Fruit fly (Drosophila melanogaster) whole organism, embryonic: ENCODE results near the gene CG6340.

Experiments
- Aef1 ChIP-seq: fragments of 200-800 bp; sonication (Bioruptor generic); IDR thresholded peaks from 3 replicates; pipeline ENCODE4 v1.3.6; 2022; ENCODE audit warnings: missing biosample characterization, missing genetic modification characterization
- Atf-2 ChIP-seq: fragments of 200-800 bp; sonication (Bioruptor generic); optimal IDR thresholded peaks from 2 replicates; lab custom pipeline; 2016; ENCODE audit warnings: missing biosample characterization, missing genetic modification characterization
- BEAF-32 ChIP-seq: fragments of 200-800 bp; sonication (Bioruptor generic); optimal IDR thresholded peaks from 3 replicates; lab custom pipeline; 2017; ENCODE audit warnings: missing biosample characterization, missing genetic modification characterization, mild to moderate bottlenecking, moderate library complexity, missing genetic modification reagents
- CG10543 ChIP-seq: fragments of 200-800 bp; sonication (Bioruptor generic); optimal IDR thresholded peaks from 3 replicates; lab custom pipeline; 2017; ENCODE audit warnings: missing biosample characterization, mild to moderate bottlenecking, missing genetic modification characterization, moderate library complexity
- CG11093 ChIP-seq: fragments of 200-800 bp; sonication (Bioruptor generic); IDR thresholded peaks from 3 replicates; pipeline ENCODE4 v1.3.6; 2022; ENCODE audit warnings: missing biosample characterization, missing genetic modification characterization
- CG13296 ChIP-seq: fragments of 200-800 bp; sonication (Bioruptor generic); optimal IDR thresholded peaks from 3 replicates; lab custom pipeline; 2018; ENCODE audit warnings: missing biosample characterization, mild to moderate bottlenecking, missing genetic modification characterization
- CG13775 ChIP-seq: fragments of 200-800 bp; sonication (Bioruptor generic); optimal IDR thresholded peaks from 3 replicates; lab custom pipeline; 2017; ENCODE audit warnings: missing biosample characterization, mild to moderate bottlenecking, missing genetic modification characterization
- CG13894 ChIP-seq: fragments of 200-800 bp; sonication (Bioruptor generic); optimal IDR thresholded peaks from 3 replicates; lab custom pipeline; 2018; ENCODE audit warnings: missing biosample characterization, mild to moderate bottlenecking, missing genetic modification characterization, moderate library complexity
- CG14441 ChIP-seq: fragments of 200-800 bp; sonication (Bioruptor generic); IDR thresholded peaks from 2 replicates; pipeline ENCODE4 v1.3.6; 2022; ENCODE audit warnings: missing biosample characterization, missing genetic modification characterization
- CG14860 ChIP-seq: fragments of 200-800 bp; sonication (Bioruptor generic); IDR thresholded peaks from 3 replicates; pipeline ENCODE4 v1.3.6; 2022; ENCODE audit warnings: missing biosample characterization, missing genetic modification characterization; ENCODE audit not compliant: partially characterized antibody
- CG15514 ChIP-seq: fragments of 200-800 bp; sonication (Bioruptor generic); optimal IDR thresholded peaks from 3 replicates; lab custom pipeline; 2017; ENCODE audit warnings: missing biosample characterization, missing genetic modification characterization, mild to moderate bottlenecking, moderate library complexity, missing genetic modification reagents
- CG16815 ChIP-seq: fragments of 200-800 bp; sonication (Bioruptor generic); optimal IDR thresholded peaks from 3 replicates; lab custom pipeline; 2017; ENCODE audit warnings: missing biosample characterization, mild to moderate bottlenecking, missing genetic modification characterization
- CG18011 ChIP-seq: fragments of 200-800 bp; sonication (Bioruptor generic); optimal IDR thresholded peaks from 2 replicates; lab custom pipeline; 2017; ENCODE audit warnings: missing biosample characterization, missing genetic modification characterization, mild to moderate bottlenecking, moderate library complexity, missing genotype
- CG18476 ChIP-seq: fragments of 200-800 bp; sonication (Bioruptor generic); optimal IDR thresholded peaks from 2 replicates; lab custom pipeline; 2016; ENCODE audit warnings: missing biosample characterization, mild to moderate bottlenecking, missing genetic modification characterization
- CG2116 ChIP-seq: fragments of 200-800 bp; sonication (Bioruptor generic); optimal IDR thresholded peaks from 3 replicates; lab custom pipeline; 2018; ENCODE audit warnings: missing biosample characterization, mild to moderate bottlenecking, missing genetic modification characterization
- CG2202 ChIP-seq: fragments of 200-800 bp; sonication (Bioruptor generic); optimal IDR thresholded peaks from 2 replicates; lab custom pipeline; 2018; ENCODE audit warnings: missing biosample characterization, mild to moderate bottlenecking, missing genetic modification characterization
- CG30431 ChIP-seq: fragments of 200-800 bp; sonication (Bioruptor generic); optimal IDR thresholded peaks from 2 replicates; lab custom pipeline; 2017; ENCODE audit warnings: missing biosample characterization, missing genetic modification characterization
- CG3065 ChIP-seq: fragments of 200-800 bp; sonication (Bioruptor generic); optimal IDR thresholded peaks from 2 replicates; lab custom pipeline; 2016; ENCODE audit warnings: missing biosample characterization, missing genetic modification characterization
- CG4820 ChIP-seq: fragments of 200-800 bp; sonication (Bioruptor generic); optimal IDR thresholded peaks from 3 replicates; lab custom pipeline; 2016; ENCODE audit warnings: missing biosample characterization, missing genetic modification characterization
- CG8924 ChIP-seq: fragments of 200-800 bp; optimal IDR thresholded peaks from 3 replicates; lab custom pipeline; 2019; ENCODE audit warnings: missing biosample characterization, mild to moderate bottlenecking, missing genetic modification characterization, moderate library complexity
- Dp ChIP-seq: fragments of 200-800 bp; sonication (Bioruptor generic); optimal IDR thresholded peaks from 2 replicates; lab custom pipeline; 2018; ENCODE audit warnings: missing biosample characterization, mild to moderate bottlenecking, missing genetic modification characterization, moderate library complexity
- Dref ChIP-seq: fragments of 200-800 bp; sonication (Bioruptor generic); IDR thresholded peaks from 2 replicates; pipeline ENCODE4 v1.3.6; 2022; ENCODE audit warnings: missing biosample characterization, missing genetic modification characterization
- HHEX ChIP-seq: fragments of 200-800 bp; sonication (Bioruptor generic); optimal IDR thresholded peaks from 3 replicates; lab custom pipeline; 2017; ENCODE audit warnings: missing biosample characterization, mild to moderate bottlenecking, missing genetic modification characterization, missing genetic modification reagents
- HLH4C ChIP-seq: fragments of 200-800 bp; sonication (Bioruptor generic); IDR thresholded peaks from 3 replicates; pipeline ENCODE4 v1.3.6; 2022; ENCODE audit warnings: missing biosample characterization, missing genetic modification characterization; ENCODE audit not compliant: partially characterized antibody
- Hr3 ChIP-seq: fragments of 200-800 bp; sonication (Bioruptor generic); optimal IDR thresholded peaks from 3 replicates; lab custom pipeline; 2016; ENCODE audit warnings: missing biosample characterization, missing genetic modification characterization
- Hr39 ChIP-seq: fragments of >200 bp; optimal IDR thresholded peaks from 2 replicates; lab custom pipeline; 2017
- MBD-R2 ChIP-seq: fragments of 200-800 bp; sonication (Bioruptor generic); IDR thresholded peaks from 2 replicates; pipeline ENCODE4 v1.3.6; 2022; ENCODE audit warnings: missing biosample characterization, missing genetic modification characterization
- Med ChIP-seq: fragments of 200-800 bp; sonication (Bioruptor generic); peaks from one replicate; lab custom pipeline; 2016; ENCODE audit warnings: missing biosample characterization, missing genetic modification characterization, mild to moderate bottlenecking, inconsistent platforms, moderate library complexity
- NFAT ChIP-seq: fragments of 200-800 bp; sonication (Bioruptor generic); IDR thresholded peaks from 2 replicates; pipeline ENCODE4 v1.3.6; 2022; ENCODE audit warnings: missing biosample characterization, missing genetic modification characterization
- Neu2 ChIP-seq: fragments of 200-800 bp; sonication (Bioruptor generic); optimal IDR thresholded peaks from 3 replicates; lab custom pipeline; 2016; ENCODE audit warnings: missing biosample characterization, missing genetic modification characterization, borderline replicate concordance
- Rfx ChIP-seq: fragments of 200-800 bp; sonication (Bioruptor generic); IDR thresholded peaks from 2 replicates; pipeline ENCODE4 v1.3.6; 2022; ENCODE audit warnings: missing biosample characterization, missing genetic modification characterization
- TFAM ChIP-seq: fragments of 200-800 bp; sonication (Bioruptor generic); optimal IDR thresholded peaks from 2 replicates; lab custom pipeline; 2017; ENCODE audit warnings: missing biosample characterization, missing genetic modification characterization, inconsistent platforms
- Tbp ChIP-seq: fragments of >200 bp; optimal IDR thresholded peaks from 2 replicates; lab custom pipeline; 2018; ENCODE audit warnings: missing biosample characterization, missing genetic modification characterization
- Vsx1 ChIP-seq: fragments of 200-800 bp; sonication (Bioruptor generic); optimal IDR thresholded peaks from 2 replicates; lab custom pipeline; 2017; ENCODE audit warnings: missing biosample characterization, mild to moderate bottlenecking, missing genetic modification characterization, missing genetic modification reagents
- aop ChIP-seq: fragments of 200-800 bp; sonication (Bioruptor generic); IDR thresholded peaks from 2 replicates; pipeline ENCODE4 v1.3.6; 2022; ENCODE audit warnings: missing biosample characterization, missing genetic modification characterization
- crp ChIP-seq, 2 experiments: fragments of 200-800 bp; sonication (Bioruptor generic); optimal IDR thresholded peaks; 2 replicates in 1 of 2; 3 replicates in 1 of 2; lab custom pipeline; 2017; ENCODE audit warnings: missing biosample characterization in 2 of 2, missing genetic modification characterization in 2 of 2, mild to moderate bottlenecking in 1 of 2, moderate library complexity in 1 of 2
- dpn ChIP-seq, 2 experiments: fragments of 200-800 bp; sonication (Bioruptor generic); optimal IDR thresholded peaks; 3 replicates each; lab custom pipeline; 2016; ENCODE audit warnings: missing biosample characterization in 2 of 2, missing genetic modification characterization in 2 of 2
- insv ChIP-seq, 2 experiments: fragments of 200-800 bp; sonication (Bioruptor generic); optimal IDR thresholded peaks; 3 replicates each; lab custom pipeline; 2016 to 2018; ENCODE audit warnings: missing biosample characterization in 2 of 2, missing genetic modification characterization in 2 of 2
- kay ChIP-seq: fragments of 200-800 bp; sonication (Bioruptor generic); optimal IDR thresholded peaks from 2 replicates; lab custom pipeline; 2016; ENCODE audit warnings: missing biosample characterization, missing genetic modification characterization
- pita ChIP-seq: fragments of 200-800 bp; sonication (Bioruptor generic); optimal IDR thresholded peaks from 2 replicates; lab custom pipeline; 2017; ENCODE audit warnings: missing biosample characterization, mild to moderate bottlenecking, missing genetic modification characterization
- pzg ChIP-seq: fragments of 200-800 bp; sonication (Bioruptor generic); optimal IDR thresholded peaks from 3 replicates; lab custom pipeline; 2018; ENCODE audit warnings: missing biosample characterization, mild to moderate bottlenecking, missing genetic modification characterization, moderate library complexity
- sna ChIP-seq: fragments of 200-800 bp; sonication (Bioruptor generic); IDR thresholded peaks from 2 replicates; pipeline ENCODE4 v1.3.6; 2022; ENCODE audit warnings: missing biosample characterization, missing genetic modification characterization; ENCODE audit not compliant: partially characterized antibody
- ssp ChIP-seq: fragments of 200-800 bp; sonication (Bioruptor generic); IDR thresholded peaks from 2 replicates; pipeline ENCODE4 v1.3.6; 2022; ENCODE audit warnings: missing biosample characterization, missing genetic modification characterization
- tna ChIP-seq: fragments of 200-800 bp; sonication (Bioruptor generic); IDR thresholded peaks from 2 replicates; pipeline ENCODE4 v1.3.6; 2022; ENCODE audit warnings: missing biosample characterization, missing genetic modification characterization; ENCODE audit not compliant: partially characterized antibody
- toy ChIP-seq: fragments of 200-800 bp; sonication (Bioruptor generic); IDR thresholded peaks from 2 replicates; pipeline ENCODE4 v1.3.6; 2022; ENCODE audit warnings: missing biosample characterization, missing genetic modification characterization
- vnd ChIP-seq: fragments of 200-800 bp; sonication (Bioruptor generic); IDR thresholded peaks from 3 replicates; pipeline ENCODE4 v1.3.6; 2022; ENCODE audit warnings: missing biosample characterization, missing genetic modification characterization; ENCODE audit not compliant: partially characterized antibody
- zen ChIP-seq: fragments of 200-800 bp; sonication (Bioruptor generic); optimal IDR thresholded peaks from 3 replicates; lab custom pipeline; 2018; ENCODE audit warnings: missing biosample characterization, mild to moderate bottlenecking, missing genetic modification characterization, moderate library complexity

Gene CG6340

DNA sequence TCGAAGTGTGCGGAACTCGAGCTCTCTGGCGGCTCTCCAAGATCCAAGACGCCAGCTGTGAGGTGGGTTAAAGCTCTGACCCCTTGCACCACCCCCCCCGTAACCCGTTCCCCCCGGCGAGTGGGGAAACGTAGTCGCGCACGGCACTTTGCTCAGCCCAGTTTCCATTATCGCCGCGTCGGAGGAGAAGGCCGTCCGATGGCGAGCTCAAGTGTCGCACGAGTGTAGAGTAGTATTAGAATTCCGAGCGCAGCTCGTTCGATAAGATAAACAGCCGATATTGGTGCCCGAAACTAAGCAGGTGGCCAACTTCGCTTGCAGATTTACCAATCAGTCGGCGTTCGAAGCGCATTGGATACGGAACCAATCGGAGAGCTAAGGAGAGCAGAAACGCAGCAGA lies 16.8 kb upstream of the CG6340 start (continued):
- TF ChIP-seq CG13894 (tag; lab: Kevin White, UChicago) (peak; percentile 42), Hr3 (no peak), aop (GFP tag; lab: Robert Waterston, UW) (no peak), CG30431 (GFP tag; lab: Kevin White, UChicago) (no peak), Neu2 (no peak), CG10543 (GFP tag; lab: Kevin White, UChicago) (peak; percentile 89)

DNA sequence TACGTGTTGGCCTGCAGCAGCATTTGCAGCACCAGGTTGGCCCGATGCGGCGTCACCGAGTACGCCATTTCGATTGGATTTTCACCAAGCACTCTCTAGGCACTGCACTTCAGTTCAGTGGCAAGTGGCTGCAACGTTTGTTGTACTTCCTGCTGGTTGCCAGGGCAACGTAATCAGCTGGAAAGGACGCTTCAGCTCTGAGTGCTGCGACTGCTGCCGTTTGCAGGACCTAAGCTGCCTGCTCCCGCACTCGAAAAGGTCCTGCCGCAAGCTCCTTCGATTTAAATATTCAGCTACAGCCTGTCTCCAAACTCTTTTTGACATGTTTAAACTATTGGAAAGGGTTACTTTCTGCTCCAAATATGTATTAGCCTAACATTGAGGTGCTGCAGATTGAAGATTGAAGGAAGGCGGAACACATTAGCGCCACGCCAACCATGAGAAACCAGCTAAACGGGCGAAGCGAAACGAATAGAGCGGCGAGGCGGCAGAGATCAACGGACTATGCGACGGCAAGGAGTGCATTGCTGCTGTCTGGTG lies 14.7 kb upstream of the CG6340 start, which contains the start of the genes CG15642 and CG15641:
Gene CG15642, minus strand, starts transcription at position 356 of the 540 bp plus-strand sequence.
Gene CG15641, plus strand, starts transcription at position 490 of the 540 bp plus-strand sequence.
- TF ChIP-seq crp (GFP tag; optimal IDR thresholded peaks at IDR 0.05; lab: Kevin White, UChicago): peak in 1 of 2 experiments; percentile 68
- TF ChIP-seq CG18011: peak; percentile 95
- TF ChIP-seq CG13775 (GFP tag; lab: Kevin White, UChicago): no peak
- peak; percentile 14 for TF ChIP-seq pzg
- TF ChIP-seq insv (GFP tag; optimal IDR thresholded peaks at IDR 0.05; lab: Kevin White, UChicago): peak in 1 of 2 experiments; percentile 24
- TF ChIP-seq MBD-R2: 0 out of 2 replicates have a peak, but pooled peaks have one; percentile 28
- TF ChIP-seq dpn (GFP tag; optimal IDR thresholded peaks at IDR 0.05; lab: Kevin White, UChicago): no peak
- peak; percentile 69 for TF ChIP-seq Rfx
- no peak for TF ChIP-seq Atf-2 (GFP tag; lab: Kevin White, UChicago)
- peak; percentile 46 for TF ChIP-seq Dref (GFP tag; lab: Robert Waterston, UW)
- TF ChIP-seq Med: peak; percentile 4

DNA sequence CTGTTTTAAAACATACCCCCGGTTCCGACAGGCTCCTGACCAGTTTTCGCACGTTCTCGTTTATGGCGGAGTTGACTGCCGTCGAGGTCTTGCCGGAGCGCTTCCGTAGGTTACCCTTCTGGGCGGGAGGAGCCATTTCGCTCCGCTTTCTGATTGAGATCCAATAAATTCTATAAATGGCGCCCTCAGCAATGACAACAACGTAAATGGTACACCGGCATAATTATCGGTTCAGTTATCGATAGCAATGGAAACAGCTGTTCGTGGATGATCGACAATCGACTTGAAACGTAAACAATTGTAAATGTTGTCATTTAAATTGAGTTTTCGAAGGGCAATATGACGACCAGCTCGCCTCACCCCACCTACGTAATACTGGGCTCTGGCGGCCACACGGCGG lies 10.3 kb upstream of the CG6340 start, which contains the start of the genes Grip128 and Alg14:
Gene Grip128, minus strand, starts transcription at position 216 of the 400 bp plus-strand sequence.
Gene Alg14, plus strand, starts transcription at position 261 of the 400 bp plus-strand sequence.
- TF ChIP-seq TFAM (GFP tag; lab: Kevin White, UChicago): no peak
- no peak for TF ChIP-seq CG11093 (GFP tag; lab: Robert Waterston, UW)
- no peak for TF ChIP-seq CG4820
- no peak for TF ChIP-seq Hr39 (lab: Kevin White, UChicago)
- TF ChIP-seq vnd (GFP tag; lab: Robert Waterston, UW): 0 out of 3 replicates have a peak, but pooled peaks have one; percentile 29
- TF ChIP-seq ssp (GFP tag; lab: Robert Waterston, UW): no peak
- no peak for TF ChIP-seq NFAT (GFP tag; lab: Robert Waterston, UW)
- no peak for TF ChIP-seq CG8924 (tag; lab: Kevin White, UChicago)
- TF ChIP-seq CG3065 (GFP tag; lab: Kevin White, UChicago): no peak
- no peak for TF ChIP-seq CG14441
- no peak for TF ChIP-seq zen (tag; lab: Kevin White, UChicago)
- no peak for TF ChIP-seq Vsx1 (GFP tag; lab: Kevin White, UChicago)
- TF ChIP-seq CG2116 (GFP tag; lab: Kevin White, UChicago): peak; percentile 38
- TF ChIP-seq Tbp: no peak
- no peak for TF ChIP-seq CG2202 (tag; lab: Kevin White, UChicago)
- TF ChIP-seq CG15514: peak; percentile 62
- no peak for TF ChIP-seq HHEX (GFP tag; lab: Kevin White, UChicago)
- TF ChIP-seq sna (GFP tag; lab: Robert Waterston, UW): peak; percentile 56; the same call in 1 of the 2 replicates
- peak; percentile 67 for TF ChIP-seq Dref (GFP tag; lab: Robert Waterston, UW)
- TF ChIP-seq kay (GFP tag; lab: Kevin White, UChicago): no peak
- no peak for TF ChIP-seq CG18476
- TF ChIP-seq crp (GFP tag; optimal IDR thresholded peaks at IDR 0.05; lab: Kevin White, UChicago): peak in 1 of 2 experiments; percentile 83
- TF ChIP-seq Dp: peak; percentile 48
- no peak for TF ChIP-seq Aef1
- peak; percentile 66 for TF ChIP-seq tna
- no peak for TF ChIP-seq pita (GFP tag; lab: Kevin White, UChicago)
- no peak for TF ChIP-seq CG13296
- TF ChIP-seq BEAF-32: peak; percentile 44
- peak; percentile 66 for TF ChIP-seq HLH4C
- TF ChIP-seq toy (GFP tag; lab: Robert Waterston, UW): no peak
- no peak for TF ChIP-seq CG16815 (GFP tag; lab: Kevin White, UChicago)
- peak; percentile 52; the same call in 1 of the 3 replicates for TF ChIP-seq CG14860 (GFP tag; lab: Robert Waterston, UW)
